Worm (Caenorhabditis elegans) whole organism, midembryonic: ENCODE results near the gene vab-2.

Source experiments
- flt-1 ChIP-seq: fragments of 200-800 bp; sonication (Bioruptor generic); IDR thresholded peaks from 2 replicates; pipeline ENCODE4 v1.3.6; 2022; ENCODE audit warnings: missing genetic modification characterization, missing compliant biosample characterization
- tab-1 ChIP-seq: fragments of 200-800 bp; sonication (Bioruptor generic); IDR thresholded peaks from 2 replicates; pipeline ENCODE4 v1.3.6; 2022; ENCODE audit warnings: missing genetic modification characterization, missing compliant biosample characterization

DNA sequence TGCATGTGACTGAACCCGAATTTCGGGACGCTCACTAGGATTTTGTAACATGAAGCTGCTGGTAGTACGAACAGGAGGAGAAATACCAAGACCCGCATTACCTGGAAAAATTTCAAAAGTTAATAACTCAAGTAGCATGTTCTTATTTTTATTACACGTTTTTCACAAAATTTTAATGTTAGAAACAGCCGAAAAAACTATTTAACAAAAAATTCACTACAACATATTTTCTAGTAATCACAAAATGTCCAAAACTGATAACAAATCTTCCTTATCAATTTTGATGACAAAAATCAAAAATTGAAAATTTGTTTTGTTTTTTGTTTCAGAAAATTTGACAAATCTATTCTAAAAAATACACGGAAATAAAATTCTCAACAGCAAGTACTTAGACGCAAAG, 15.6 kb downstream of the vab-2 start, which contains the start of gene ugt-45:
- TF ChIP-seq flt-1 (GFP tag; lab: Robert Waterston, UW) (no peak), tab-1 (GFP tag; lab: Robert Waterston, UW) (no peak)
